Worm (Caenorhabditis elegans): ENCODE data around the gene gcy-22.

DNA sequence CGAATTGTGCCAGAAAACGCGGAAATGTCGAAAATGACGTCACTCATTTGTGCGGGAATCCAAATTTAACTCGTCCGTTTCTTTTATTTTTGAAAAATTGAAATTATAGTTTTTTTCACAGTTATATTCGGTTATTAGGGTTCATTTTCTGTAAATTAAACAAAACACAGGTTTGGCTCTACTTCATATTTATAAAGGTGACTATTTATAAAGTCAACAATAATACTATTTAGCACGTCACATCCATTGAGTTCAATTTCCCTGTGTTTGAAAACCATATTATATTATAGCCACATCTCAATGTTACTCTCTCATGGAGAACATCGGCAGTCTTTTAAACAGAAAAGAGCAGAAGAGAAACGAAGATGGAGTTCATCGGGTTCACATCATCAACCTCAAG lies 37.8 kb upstream of the gcy-22 start, which contains the start of gene twk-35:
- no peak for TF ChIP-seq unc-39 (tag; optimal IDR thresholded peaks at IDR 0.05)
- TF ChIP-seq ceh-82 (tag; optimal IDR thresholded peaks at IDR 0.05), result no peak
- no peak for TF ChIP-seq skn-1 (tag; optimal IDR thresholded peaks at IDR 0.05)
- no peak for TF ChIP-seq nhr-10 (tag; optimal IDR thresholded peaks at IDR 0.05)
- TF ChIP-seq unc-62 (GFP tag; optimal IDR thresholded peaks at IDR 0.05), result no peak
- no peak for TF ChIP-seq nhr-21 (tag; optimal IDR thresholded peaks at IDR 0.05)

Data from whole organism, L2 larva.